Fruit fly (Drosophila melanogaster) whole organism, adult: ENCODE data around the gene CG13659.

Experiments
- CG1620 ChIP-seq: fragments of 200-800 bp; sonication (Bioruptor generic); optimal IDR thresholded peaks from 2 replicates; lab custom pipeline; 2016; ENCODE audit warnings: missing biosample characterization, missing genetic modification characterization
- CG5204 ChIP-seq: fragments of 200-800 bp; sonication (Bioruptor generic); optimal IDR thresholded peaks from 2 replicates; lab custom pipeline; 2016; ENCODE audit warnings: missing biosample characterization, missing genetic modification characterization
- CG7045 ChIP-seq: fragments of 200-800 bp; sonication (Bioruptor generic); optimal IDR thresholded peaks from 2 replicates; lab custom pipeline; 2017; ENCODE audit warnings: missing biosample characterization, mild to moderate bottlenecking, missing genetic modification characterization
- Crg-1 ChIP-seq: fragments of 200-800 bp; sonication (Bioruptor generic); optimal IDR thresholded peaks from 2 replicates; lab custom pipeline; 2016; ENCODE audit warnings: missing biosample characterization, missing genetic modification characterization
- cnc ChIP-seq, 2 experiments: fragments of >200 bp; optimal IDR thresholded peaks; 2 replicates each; lab custom pipeline; 2017

- no peak for TF ChIP-seq Crg-1 (GFP tag; lab: Kevin White, UChicago)
- TF ChIP-seq CG1620 (GFP tag; lab: Kevin White, UChicago): no peak
- no peak for TF ChIP-seq CG7045
- TF ChIP-seq CG5204 (GFP tag; lab: Kevin White, UChicago): no peak
- TF ChIP-seq cnc (optimal IDR thresholded peaks at IDR 0.05; lab: Kevin White, UChicago): no peak
These were observed 17.5 kb upstream of the CG13659 start, which contains the start of gene CG31300 for dm6 chr3R:25283209-25283670.
